Worm (Caenorhabditis elegans) whole organism, young adult: ENCODE results near the gene chil-10.

Experiments
- B0035.1 ChIP-seq: sonication (generic microtip); optimal IDR thresholded peaks from 2 replicates; lab custom pipeline; 2016; ENCODE audit warnings: missing genetic modification characterization, mild to moderate bottlenecking, missing compliant biosample characterization, missing genotype, missing genetic modification reagents
- F10E7.11 ChIP-seq: sonication (generic microtip); optimal IDR thresholded peaks from 2 replicates; lab custom pipeline; 2017; ENCODE audit warnings: mild to moderate bottlenecking, missing genetic modification characterization, moderate library complexity, missing compliant biosample characterization
- F37B4.10 ChIP-seq: fragments of 200-800 bp; sonication (Bioruptor generic); IDR thresholded peaks from 2 replicates; pipeline ENCODE4 v1.3.6; 2022; ENCODE audit warnings: missing genetic modification characterization, missing compliant biosample characterization
- F39B2.1 ChIP-seq: fragments of 200-800 bp; sonication (Bioruptor generic); IDR thresholded peaks from 2 replicates; pipeline ENCODE4 v1.3.6; 2022; ENCODE audit warnings: missing genetic modification reagents, missing genetic modification characterization, missing compliant biosample characterization
- F57A8.1 ChIP-seq: fragments of 200-800 bp; sonication (Bioruptor generic); optimal IDR thresholded peaks from 2 replicates; lab custom pipeline; 2018; ENCODE audit warnings: mild to moderate bottlenecking, missing genetic modification characterization, moderate library complexity, missing compliant biosample characterization
- K11D2.4 ChIP-seq: fragments of 200-800 bp; sonication (Bioruptor generic); IDR thresholded peaks from 2 replicates; pipeline ENCODE4 v1.3.6; 2022; ENCODE audit warnings: missing genetic modification reagents, missing genetic modification characterization, missing compliant biosample characterization
- T07F8.4 ChIP-seq: sonication (generic microtip); optimal IDR thresholded peaks from 2 replicates; lab custom pipeline; 2016; ENCODE audit warnings: mild to moderate bottlenecking, missing genetic modification characterization, moderate library complexity, missing compliant biosample characterization
- Y53G8AR.9 ChIP-seq: fragments of 200-800 bp; sonication (Bioruptor generic); conservative IDR thresholded peaks from 2 replicates; pipeline ENCODE4 v1.3.6; 2022; ENCODE audit warnings: missing genetic modification reagents, missing genetic modification characterization, missing compliant biosample characterization
- ZK185.1 ChIP-seq: sonication (generic microtip); optimal IDR thresholded peaks from 2 replicates; lab custom pipeline; 2016; ENCODE audit warnings: mild to moderate bottlenecking, missing genetic modification characterization, missing compliant biosample characterization; ENCODE audit not compliant: poor library complexity, severe bottlenecking
- akir-1 ChIP-seq: fragments of 200-800 bp; sonication (Bioruptor generic); optimal IDR thresholded peaks from 2 replicates; lab custom pipeline; 2018; ENCODE audit warnings: mild to moderate bottlenecking, missing genetic modification characterization, moderate library complexity, missing compliant biosample characterization
- attf-3 ChIP-seq: fragments of 200-800 bp; sonication (Bioruptor generic); conservative IDR thresholded peaks from 2 replicates; pipeline ENCODE4 v1.3.6; 2022; ENCODE audit warnings: missing genetic modification reagents, missing genetic modification characterization, missing compliant biosample characterization
- bed-2 ChIP-seq: fragments of 200-800 bp; sonication (Bioruptor generic); IDR thresholded peaks from 2 replicates; pipeline ENCODE4 v1.3.6; 2022; ENCODE audit warnings: missing genetic modification reagents, missing genetic modification characterization, missing compliant biosample characterization
- ceh-27 ChIP-seq: fragments of 200-800 bp; sonication (Bioruptor generic); optimal IDR thresholded peaks from 2 replicates; lab custom pipeline; 2018; ENCODE audit warnings: mild to moderate bottlenecking, missing genetic modification characterization, moderate library complexity, missing compliant biosample characterization
- ceh-79 ChIP-seq: sonication (generic microtip); optimal IDR thresholded peaks from 2 replicates; lab custom pipeline; 2017; ENCODE audit warnings: mild to moderate bottlenecking, missing genetic modification characterization, missing compliant biosample characterization
- chd-7 ChIP-seq: sonication (generic microtip); optimal IDR thresholded peaks from 2 replicates; lab custom pipeline; 2016; ENCODE audit warnings: mild to moderate bottlenecking, missing genetic modification characterization, moderate library complexity, missing compliant biosample characterization
- dox-1 ChIP-seq: fragments of 200-800 bp; sonication (Bioruptor generic); IDR thresholded peaks from 2 replicates; pipeline ENCODE4 v1.3.6; 2022; ENCODE audit warnings: missing genetic modification reagents, missing genetic modification characterization, missing compliant biosample characterization
- efl-1 ChIP-seq: fragments of 150-350 bp; optimal IDR thresholded peaks from 2 replicates; lab custom pipeline; 2014; ENCODE audit warnings: missing biosample characterization, missing genetic modification reagents, missing genetic modification characterization
- egrh-3 ChIP-seq: fragments of 200-800 bp; sonication (Bioruptor generic); IDR thresholded peaks from 2 replicates; pipeline ENCODE4 v1.3.6; 2022; ENCODE audit warnings: missing genetic modification reagents, missing genetic modification characterization, missing compliant biosample characterization
- ekl-4 ChIP-seq: fragments of 200-800 bp; sonication (Bioruptor generic); IDR thresholded peaks from 2 replicates; pipeline ENCODE4 v1.3.6; 2022; ENCODE audit warnings: missing genetic modification reagents, missing genetic modification characterization, missing compliant biosample characterization
- gei-17 ChIP-seq: fragments of 200-800 bp; sonication (Bioruptor generic); optimal IDR thresholded peaks from 2 replicates; lab custom pipeline; 2018; ENCODE audit warnings: mild to moderate bottlenecking, missing genetic modification characterization, missing compliant biosample characterization
- him-1 ChIP-seq: sonication (generic microtip); optimal IDR thresholded peaks from 2 replicates; lab custom pipeline; 2016; ENCODE audit warnings: missing genotype, missing genetic modification reagents, missing genetic modification characterization, missing compliant biosample characterization
- hmg-20 ChIP-seq: fragments of 200-800 bp; sonication (Bioruptor generic); IDR thresholded peaks from 2 replicates; pipeline ENCODE4 v1.3.6; 2022; ENCODE audit warnings: missing genetic modification reagents, missing genetic modification characterization, missing compliant biosample characterization
- hsf-1 ChIP-seq: fragments of 200-800 bp; sonication (Bioruptor generic); IDR thresholded peaks from 2 replicates; pipeline ENCODE4 v1.3.6; 2022; ENCODE audit warnings: missing genetic modification reagents, missing genetic modification characterization, missing compliant biosample characterization
- lag-1 ChIP-seq: fragments of 200-800 bp; sonication (Bioruptor generic); IDR thresholded peaks from 2 replicates; pipeline ENCODE4 v1.3.6; 2022; ENCODE audit warnings: missing genetic modification reagents, missing genetic modification characterization, missing compliant biosample characterization
- lin-26 ChIP-seq: fragments of 200-800 bp; sonication (Bioruptor generic); IDR thresholded peaks from 2 replicates; pipeline ENCODE4 v1.3.6; 2022; ENCODE audit warnings: missing genetic modification reagents, missing genetic modification characterization, missing compliant biosample characterization
- lin-35 ChIP-seq, 3 experiments: fragments of 150-350 bp in 2 of 3; sonication (generic microtip) in 1 of 3; optimal IDR thresholded peaks; 2 replicates each; lab custom pipeline; 2014 to 2018; ENCODE audit warnings: missing biosample characterization in 3 of 3, missing genetic modification characterization in 3 of 3, missing genetic modification reagents in 3 of 3
- lin-40 ChIP-seq: sonication (generic microtip); optimal IDR thresholded peaks from 2 replicates; lab custom pipeline; 2016; ENCODE audit warnings: missing genetic modification characterization, mild to moderate bottlenecking, missing compliant biosample characterization, missing genotype, missing genetic modification reagents
- lin-54 ChIP-seq: fragments of 200-800 bp; sonication (Bioruptor generic); optimal IDR thresholded peaks from 2 replicates; lab custom pipeline; 2018; ENCODE audit warnings: mild to moderate bottlenecking, missing genetic modification characterization, missing compliant biosample characterization
- lir-1 ChIP-seq: fragments of 200-800 bp; sonication (Bioruptor generic); conservative IDR thresholded peaks from 2 replicates; pipeline ENCODE4 v1.3.6; 2022; ENCODE audit warnings: missing genetic modification reagents, missing genetic modification characterization, missing compliant biosample characterization
- lsy-27 ChIP-seq: sonication (generic microtip); optimal IDR thresholded peaks from 2 replicates; lab custom pipeline; 2017; ENCODE audit warnings: missing genetic modification characterization, mild to moderate bottlenecking, missing compliant biosample characterization, antibody characterized with exemption, missing genotype, borderline replicate concordance; ENCODE audit not compliant: insufficient read depth
- madf-10 ChIP-seq: sonication (generic microtip); optimal IDR thresholded peaks from 2 replicates; lab custom pipeline; 2016; ENCODE audit warnings: mild to moderate bottlenecking, missing genetic modification characterization, missing compliant biosample characterization
- madf-3 ChIP-seq: fragments of 200-800 bp; sonication (Bioruptor generic); IDR thresholded peaks from 2 replicates; pipeline ENCODE4 v1.3.6; 2022; ENCODE audit warnings: missing genetic modification reagents, missing genetic modification characterization, missing compliant biosample characterization
- mcd-1 ChIP-seq: fragments of 200-800 bp; sonication (Bioruptor generic); IDR thresholded peaks from 2 replicates; pipeline ENCODE4 v1.3.6; 2022; ENCODE audit warnings: missing genetic modification reagents, missing genetic modification characterization, missing compliant biosample characterization
- nfya-1 ChIP-seq: sonication (generic microtip); optimal IDR thresholded peaks from 2 replicates; lab custom pipeline; 2017; ENCODE audit warnings: antibody characterized with exemption, missing compliant biosample characterization, missing genetic modification characterization, borderline replicate concordance; ENCODE audit not compliant: insufficient read depth
- nfya-2 ChIP-seq: fragments of 200-800 bp; sonication (Bioruptor generic); IDR thresholded peaks from 2 replicates; pipeline ENCODE4 v1.3.6; 2022; ENCODE audit warnings: missing genetic modification reagents, missing genetic modification characterization, missing compliant biosample characterization
- nhr-80 ChIP-seq: sonication (generic microtip); optimal IDR thresholded peaks from 2 replicates; lab custom pipeline; 2016; ENCODE audit warnings: missing genetic modification characterization, missing compliant biosample characterization
- nhr-90 ChIP-seq: sonication (generic microtip); optimal IDR thresholded peaks from 2 replicates; lab custom pipeline; 2016; ENCODE audit warnings: missing genotype, mild to moderate bottlenecking, missing genetic modification characterization, missing compliant biosample characterization
- pha-4 ChIP-seq: fragments of 150-350 bp; sonication (generic microtip); optimal IDR thresholded peaks from 2 replicates; lab custom pipeline; 2014; ENCODE audit warnings: missing biosample characterization, missing genetic modification reagents, missing genetic modification characterization
- rcor-1 ChIP-seq: fragments of 200-800 bp; sonication (Bioruptor generic); IDR thresholded peaks from 2 replicates; pipeline ENCODE4 v1.3.6; 2022; ENCODE audit warnings: missing genetic modification reagents, missing genetic modification characterization, missing compliant biosample characterization
- sea-2 ChIP-seq: fragments of 200-800 bp; sonication (Bioruptor generic); IDR thresholded peaks from 2 replicates; pipeline ENCODE4 v1.3.6; 2022; ENCODE audit warnings: missing genetic modification characterization, missing compliant biosample characterization
- snpc-4 ChIP-seq, 5 experiments: fragments of 150-350 bp in 1 of 5; sonication (generic microtip) in 4 of 5; optimal IDR thresholded peaks; 2 replicates each; lab custom pipeline; 2014 to 2018; ENCODE audit warnings: missing genetic modification characterization in 5 of 5, missing biosample characterization in 3 of 5, antibody characterized with exemption in 2 of 5, mild to moderate bottlenecking in 2 of 5, missing compliant biosample characterization in 2 of 5, missing genotype in 2 of 5, moderate library complexity in 2 of 5, missing genetic modification reagents in 1 of 5
- somi-1 ChIP-seq: fragments of 200-800 bp; sonication (Bioruptor generic); optimal IDR thresholded peaks from 2 replicates; lab custom pipeline; 2018; ENCODE audit warnings: mild to moderate bottlenecking, missing genetic modification characterization, missing compliant biosample characterization
- tbp1 ChIP-seq: fragments of 200-800 bp; sonication (Bioruptor generic); optimal IDR thresholded peaks from 2 replicates; lab custom pipeline; 2018; ENCODE audit warnings: mild to moderate bottlenecking, missing genetic modification characterization, missing compliant biosample characterization
- tlf-1 ChIP-seq: fragments of 200-800 bp; sonication (Bioruptor generic); optimal IDR thresholded peaks from 2 replicates; lab custom pipeline; 2018; ENCODE audit warnings: mild to moderate bottlenecking, missing genetic modification characterization, missing compliant biosample characterization
- unc-130 ChIP-seq: sonication (generic microtip); optimal IDR thresholded peaks from 2 replicates; lab custom pipeline; 2016; ENCODE audit warnings: missing genetic modification reagents, missing genetic modification characterization, missing compliant biosample characterization
- ztf-18 ChIP-seq: sonication (generic microtip); optimal IDR thresholded peaks from 2 replicates; lab custom pipeline; 2016; ENCODE audit warnings: missing genotype, mild to moderate bottlenecking, missing genetic modification characterization, missing compliant biosample characterization
- ztf-22 ChIP-seq: fragments of 200-800 bp; sonication (Bioruptor generic); optimal IDR thresholded peaks from 2 replicates; lab custom pipeline; 2018; ENCODE audit warnings: mild to moderate bottlenecking, missing genetic modification characterization, moderate library complexity, missing compliant biosample characterization

chil-10 gene

ce11 chrX:949466-949865, 8.2 kb upstream of the chil-10 start (continued):
- TF ChIP-seq lir-1 = no peak
- peak; percentile 32 for TF ChIP-seq tbp1 (GFP tag; lab: Kevin White, UChicago)
- TF ChIP-seq rcor-1 = peak; percentile 68
- no peak for TF ChIP-seq Y53G8AR.9 (GFP tag; lab: Robert Waterston, UW)
- peak; percentile 71 for TF ChIP-seq gei-17 (GFP tag; lab: Kevin White, UChicago)
- TF ChIP-seq ZK185.1 = peak; percentile 37
- no peak for TF ChIP-seq pha-4
- peak; percentile 63; the same call in 1 of the 2 replicates for TF ChIP-seq attf-3 (GFP tag; lab: Robert Waterston, UW)
- TF ChIP-seq madf-10 = peak; percentile 71
- peak in 1 of 3 experiments; percentile 36 for TF ChIP-seq lin-35 (GFP tag; optimal IDR thresholded peaks at IDR 0.05; lab: Kevin White, UChicago)
- peak; percentile 90 for TF ChIP-seq lin-40
- TF ChIP-seq akir-1 (GFP tag; lab: Kevin White, UChicago) = peak; percentile 53
- peak; percentile 66; the same call in 1 of the 2 replicates for TF ChIP-seq K11D2.4 (GFP tag; lab: Robert Waterston, UW)
- TF ChIP-seq bed-2 = 0 out of 2 replicates have a peak, but pooled peaks have one; percentile 42
- TF ChIP-seq lin-26 = peak; percentile 59; the same call in 1 of the 2 replicates
- TF ChIP-seq B0035.1 = peak; percentile 63
- no peak for TF ChIP-seq lag-1 (GFP tag; lab: Robert Waterston, UW)
- no peak for TF ChIP-seq lsy-27 (tag; lab: Kevin White, UChicago)
- TF ChIP-seq ekl-4 (GFP tag; lab: Robert Waterston, UW) = 0 out of 2 replicates have a peak, but pooled peaks have one; percentile 54
- TF ChIP-seq dox-1 (GFP tag; lab: Robert Waterston, UW) = peak; percentile 49; the same call in 1 of the 2 replicates
- peak; percentile 68 for TF ChIP-seq mcd-1 (GFP tag; lab: Robert Waterston, UW)
- 0 out of 2 replicates have a peak, but pooled peaks have one; percentile 42 for TF ChIP-seq hsf-1 (GFP tag; lab: Robert Waterston, UW)
- TF ChIP-seq hmg-20 = peak; percentile 63
- peak; percentile 59 for TF ChIP-seq chd-7 (tag; lab: Kevin White, UChicago)
- TF ChIP-seq ceh-79 (tag; lab: Kevin White, UChicago) = no peak
- peak; percentile 17 for TF ChIP-seq efl-1 (GFP tag; lab: Kevin White, UChicago)
- no peak for TF ChIP-seq tlf-1 (GFP tag; lab: Kevin White, UChicago)
- no peak for TF ChIP-seq F10E7.11 (tag; lab: Kevin White, UChicago)
- TF ChIP-seq snpc-4 (GFP tag; optimal IDR thresholded peaks at IDR 0.05; lab: Kevin White, UChicago) = peak; percentile 37
- peak in 3 of 4 experiments; percentile 27 to 67 (median 37) for TF ChIP-seq snpc-4 (tag; optimal IDR thresholded peaks at IDR 0.05; lab: Kevin White, UChicago)
- TF ChIP-seq F57A8.1 = no peak
- no peak for TF ChIP-seq nfya-2 (GFP tag; lab: Robert Waterston, UW)
- no peak for TF ChIP-seq him-1 (tag; lab: Kevin White, UChicago)
- no peak for TF ChIP-seq nhr-90
- peak; percentile 46 for TF ChIP-seq nhr-80 (tag; lab: Kevin White, UChicago)
- no peak for TF ChIP-seq T07F8.4 (tag; lab: Kevin White, UChicago)
- TF ChIP-seq somi-1 = peak; percentile 83
- no peak for TF ChIP-seq ztf-22 (GFP tag; lab: Kevin White, UChicago)
- TF ChIP-seq egrh-3 (GFP tag; lab: Robert Waterston, UW) = peak; percentile 62
- TF ChIP-seq ceh-27 = peak; percentile 90
- TF ChIP-seq sea-2 (GFP tag; lab: Robert Waterston, UW) = no peak
- no peak for TF ChIP-seq madf-3 (GFP tag; lab: Robert Waterston, UW)
- no peak for TF ChIP-seq F37B4.10 (GFP tag; lab: Robert Waterston, UW)
- TF ChIP-seq unc-130 (GFP tag; lab: Kevin White, UChicago) = no peak
- peak; percentile 38 for TF ChIP-seq lin-54 (GFP tag; lab: Kevin White, UChicago)
- no peak for TF ChIP-seq nfya-1 (tag; lab: Kevin White, UChicago)
- TF ChIP-seq ztf-18 (tag; lab: Kevin White, UChicago) = no peak
- TF ChIP-seq F39B2.1 (GFP tag; lab: Robert Waterston, UW) = no peak
